Worm (Caenorhabditis elegans) whole organism, midembryonic: ENCODE results near the gene ceh-99.

Experiments used
- flt-1 ChIP-seq: fragments of 200-800 bp; sonication (Bioruptor generic); IDR thresholded peaks from 2 replicates; pipeline ENCODE4 v1.3.6; 2022; ENCODE audit warnings: missing genetic modification characterization, missing compliant biosample characterization
- klf-2 ChIP-seq: fragments of 200-800 bp; sonication (Bioruptor generic); conservative IDR thresholded peaks from 2 replicates; pipeline ENCODE4 v1.3.6; 2022; ENCODE audit warnings: missing genetic modification reagents, missing genetic modification characterization, missing compliant biosample characterization

- TF ChIP-seq flt-1 (GFP tag; lab: Robert Waterston, UW) (no peak), klf-2 (GFP tag; lab: Robert Waterston, UW) (no peak)
Observed at ce11 chrII:12514620-12515019, 5.2 kb upstream of the ceh-99 start, which contains the start of gene srh-69.
